Worm (Caenorhabditis elegans) whole organism, young adult: ENCODE results near the gene F29B9.7.

Experiments used
- B0035.1 ChIP-seq: sonication (generic microtip); optimal IDR thresholded peaks from 2 replicates; lab custom pipeline; 2016; ENCODE audit warnings: missing genetic modification characterization, mild to moderate bottlenecking, missing compliant biosample characterization, missing genotype, missing genetic modification reagents
- B0336.3 ChIP-seq: fragments of 200-800 bp; sonication (Bioruptor generic); IDR thresholded peaks from 2 replicates; pipeline ENCODE4 v1.3.6; 2022; ENCODE audit warnings: missing genetic modification characterization, missing compliant biosample characterization
- C06A6.2 ChIP-seq: fragments of 200-800 bp; sonication (Bioruptor generic); conservative IDR thresholded peaks from 2 replicates; pipeline ENCODE4 v1.3.6; 2022; ENCODE audit warnings: missing genetic modification characterization, missing compliant biosample characterization
- F33H1.4 ChIP-seq: fragments of 200-800 bp; sonication (Bioruptor generic); IDR thresholded peaks from 2 replicates; pipeline ENCODE4 v1.3.6; 2022; ENCODE audit warnings: missing genetic modification reagents, missing genetic modification characterization, missing compliant biosample characterization
- F37B4.10 ChIP-seq: fragments of 200-800 bp; sonication (Bioruptor generic); IDR thresholded peaks from 2 replicates; pipeline ENCODE4 v1.3.6; 2022; ENCODE audit warnings: missing genetic modification characterization, missing compliant biosample characterization
- F39B2.1 ChIP-seq: fragments of 200-800 bp; sonication (Bioruptor generic); IDR thresholded peaks from 2 replicates; pipeline ENCODE4 v1.3.6; 2022; ENCODE audit warnings: missing genetic modification reagents, missing genetic modification characterization, missing compliant biosample characterization
- F55B11.4 ChIP-seq: sonication (generic microtip); optimal IDR thresholded peaks from 2 replicates; lab custom pipeline; 2016; ENCODE audit warnings: missing compliant biosample characterization, missing genetic modification characterization, borderline replicate concordance; ENCODE audit not compliant: insufficient read depth
- K12H6.12 ChIP-seq: fragments of 200-800 bp; sonication (Bioruptor generic); optimal IDR thresholded peaks from 2 replicates; lab custom pipeline; 2018; ENCODE audit warnings: mild to moderate bottlenecking, missing genetic modification characterization, missing compliant biosample characterization
- Y67H2A.10 ChIP-seq: fragments of 200-800 bp; sonication (Bioruptor generic); conservative IDR thresholded peaks from 2 replicates; pipeline ENCODE4 v1.3.6; 2022; ENCODE audit warnings: missing genetic modification reagents, missing genetic modification characterization, missing compliant biosample characterization
- Y95B8A.8 ChIP-seq: fragments of 200-800 bp; sonication (Bioruptor generic); IDR thresholded peaks from 2 replicates; pipeline ENCODE4 v1.3.6; 2022; ENCODE audit warnings: missing genetic modification reagents, missing genetic modification characterization, missing compliant biosample characterization
- aptf-3 ChIP-seq: fragments of 200-800 bp; sonication (Bioruptor generic); IDR thresholded peaks from 2 replicates; pipeline ENCODE4 v1.3.6; 2022; ENCODE audit warnings: missing genetic modification characterization, missing compliant biosample characterization
- attf-5 ChIP-seq: fragments of 200-800 bp; sonication (Bioruptor generic); optimal IDR thresholded peaks from 2 replicates; lab custom pipeline; 2018; ENCODE audit warnings: mild to moderate bottlenecking, missing genetic modification characterization, missing compliant biosample characterization
- cebp-1 ChIP-seq, 2 experiments: fragments of 200-800 bp in 1 of 2; sonication (Bioruptor generic) in 1 of 2; sonication (generic microtip) in 1 of 2; IDR thresholded peaks in 1 of 2; optimal IDR thresholded peaks in 1 of 2; 2 replicates each; pipeline versions ENCODE4 v1.3.6 to Lab custom; 2017 to 2022; ENCODE audit warnings: missing compliant biosample characterization in 2 of 2, missing genetic modification characterization in 2 of 2, mild to moderate bottlenecking in 1 of 2, missing genetic modification reagents in 1 of 2, moderate library complexity in 1 of 2
- ceh-100 ChIP-seq: fragments of 200-800 bp; sonication (Bioruptor generic); IDR thresholded peaks from 2 replicates; pipeline ENCODE4 v1.3.6; 2022; ENCODE audit warnings: missing genetic modification reagents, missing genetic modification characterization, missing compliant biosample characterization
- chd-7 ChIP-seq: sonication (generic microtip); optimal IDR thresholded peaks from 2 replicates; lab custom pipeline; 2016; ENCODE audit warnings: mild to moderate bottlenecking, missing genetic modification characterization, moderate library complexity, missing compliant biosample characterization
- dox-1 ChIP-seq: fragments of 200-800 bp; sonication (Bioruptor generic); IDR thresholded peaks from 2 replicates; pipeline ENCODE4 v1.3.6; 2022; ENCODE audit warnings: missing genetic modification reagents, missing genetic modification characterization, missing compliant biosample characterization
- dpff-1 ChIP-seq: sonication (generic microtip); optimal IDR thresholded peaks from 2 replicates; lab custom pipeline; 2017; ENCODE audit warnings: mild to moderate bottlenecking, missing genetic modification characterization, missing compliant biosample characterization
- efl-1 ChIP-seq: fragments of 150-350 bp; optimal IDR thresholded peaks from 2 replicates; lab custom pipeline; 2014; ENCODE audit warnings: missing biosample characterization, missing genetic modification reagents, missing genetic modification characterization
- egl-44 ChIP-seq: fragments of 200-800 bp; sonication (Bioruptor generic); IDR thresholded peaks from 2 replicates; pipeline ENCODE4 v1.3.6; 2022; ENCODE audit warnings: missing genetic modification reagents, missing genetic modification characterization, missing compliant biosample characterization
- fkh-3 ChIP-seq: sonication (generic microtip); optimal IDR thresholded peaks from 2 replicates; lab custom pipeline; 2016; ENCODE audit warnings: mild to moderate bottlenecking, missing genetic modification characterization, missing compliant biosample characterization
- gei-17 ChIP-seq: fragments of 200-800 bp; sonication (Bioruptor generic); optimal IDR thresholded peaks from 2 replicates; lab custom pipeline; 2018; ENCODE audit warnings: mild to moderate bottlenecking, missing genetic modification characterization, missing compliant biosample characterization
- hlh-12 ChIP-seq: sonication (generic microtip); optimal IDR thresholded peaks from 2 replicates; lab custom pipeline; 2016; ENCODE audit warnings: missing genetic modification characterization, missing compliant biosample characterization
- hmg-20 ChIP-seq: fragments of 200-800 bp; sonication (Bioruptor generic); IDR thresholded peaks from 2 replicates; pipeline ENCODE4 v1.3.6; 2022; ENCODE audit warnings: missing genetic modification reagents, missing genetic modification characterization, missing compliant biosample characterization
- hsf-1 ChIP-seq: fragments of 200-800 bp; sonication (Bioruptor generic); IDR thresholded peaks from 2 replicates; pipeline ENCODE4 v1.3.6; 2022; ENCODE audit warnings: missing genetic modification reagents, missing genetic modification characterization, missing compliant biosample characterization
- lag-1 ChIP-seq: fragments of 200-800 bp; sonication (Bioruptor generic); IDR thresholded peaks from 2 replicates; pipeline ENCODE4 v1.3.6; 2022; ENCODE audit warnings: missing genetic modification reagents, missing genetic modification characterization, missing compliant biosample characterization
- let-607 ChIP-seq, 2 experiments: fragments of 200-800 bp in 1 of 2; sonication (Bioruptor generic) in 1 of 2; sonication (generic microtip) in 1 of 2; optimal IDR thresholded peaks; 2 replicates each; lab custom pipeline; 2016 to 2018; ENCODE audit warnings: mild to moderate bottlenecking in 2 of 2, missing compliant biosample characterization in 2 of 2, missing genetic modification characterization in 2 of 2, moderate library complexity in 2 of 2, missing genotype in 1 of 2
- lin-26 ChIP-seq: fragments of 200-800 bp; sonication (Bioruptor generic); IDR thresholded peaks from 2 replicates; pipeline ENCODE4 v1.3.6; 2022; ENCODE audit warnings: missing genetic modification reagents, missing genetic modification characterization, missing compliant biosample characterization
- lin-54 ChIP-seq: fragments of 200-800 bp; sonication (Bioruptor generic); optimal IDR thresholded peaks from 2 replicates; lab custom pipeline; 2018; ENCODE audit warnings: mild to moderate bottlenecking, missing genetic modification characterization, missing compliant biosample characterization
- nfya-2 ChIP-seq: fragments of 200-800 bp; sonication (Bioruptor generic); IDR thresholded peaks from 2 replicates; pipeline ENCODE4 v1.3.6; 2022; ENCODE audit warnings: missing genetic modification reagents, missing genetic modification characterization, missing compliant biosample characterization
- repo-1 ChIP-seq: sonication (generic microtip); optimal IDR thresholded peaks from 2 replicates; lab custom pipeline; 2017; ENCODE audit warnings: mild to moderate bottlenecking, missing genetic modification characterization, missing compliant biosample characterization
- sea-2 ChIP-seq: fragments of 200-800 bp; sonication (Bioruptor generic); IDR thresholded peaks from 2 replicates; pipeline ENCODE4 v1.3.6; 2022; ENCODE audit warnings: missing genetic modification characterization, missing compliant biosample characterization
- snpc-3.4 ChIP-seq: sonication (generic microtip); optimal IDR thresholded peaks from 2 replicates; lab custom pipeline; 2017; ENCODE audit warnings: missing genetic modification characterization, mild to moderate bottlenecking, missing compliant biosample characterization, antibody characterized with exemption, moderate library complexity, missing genotype, missing genetic modification reagents
- snpc-4 ChIP-seq, 5 experiments: fragments of 150-350 bp in 1 of 5; sonication (generic microtip) in 4 of 5; optimal IDR thresholded peaks; 2 replicates each; lab custom pipeline; 2014 to 2018; ENCODE audit warnings: missing genetic modification characterization in 5 of 5, missing biosample characterization in 3 of 5, antibody characterized with exemption in 2 of 5, mild to moderate bottlenecking in 2 of 5, missing compliant biosample characterization in 2 of 5, missing genotype in 2 of 5, moderate library complexity in 2 of 5, missing genetic modification reagents in 1 of 5
- sptf-2 ChIP-seq: fragments of 200-800 bp; sonication (Bioruptor generic); optimal IDR thresholded peaks from 2 replicates; lab custom pipeline; 2018; ENCODE audit warnings: mild to moderate bottlenecking, missing genetic modification characterization, missing compliant biosample characterization
- tlf-1 ChIP-seq: fragments of 200-800 bp; sonication (Bioruptor generic); optimal IDR thresholded peaks from 2 replicates; lab custom pipeline; 2018; ENCODE audit warnings: mild to moderate bottlenecking, missing genetic modification characterization, missing compliant biosample characterization
- unc-62 ChIP-seq: fragments of 150-350 bp; optimal IDR thresholded peaks from 2 replicates; lab custom pipeline; 2014; ENCODE audit warnings: missing biosample characterization, missing genetic modification reagents, missing genetic modification characterization
- zfh-2 ChIP-seq: fragments of 200-800 bp; sonication (Bioruptor generic); conservative IDR thresholded peaks from 2 replicates; pipeline ENCODE4 v1.3.6; 2022; ENCODE audit warnings: missing genetic modification reagents, missing genetic modification characterization, missing compliant biosample characterization
- ztf-18 ChIP-seq: sonication (generic microtip); optimal IDR thresholded peaks from 2 replicates; lab custom pipeline; 2016; ENCODE audit warnings: missing genotype, mild to moderate bottlenecking, missing genetic modification characterization, missing compliant biosample characterization
- ztf-26 ChIP-seq: sonication (generic microtip); optimal IDR thresholded peaks from 2 replicates; lab custom pipeline; 2017; ENCODE audit warnings: missing genetic modification characterization, missing compliant biosample characterization
- ztf-28 ChIP-seq: fragments of 200-800 bp; sonication (Bioruptor generic); IDR thresholded peaks from 2 replicates; pipeline ENCODE4 v1.3.6; 2022; ENCODE audit warnings: missing genetic modification reagents, missing genetic modification characterization, missing compliant biosample characterization

F29B9.7 gene

DNA sequence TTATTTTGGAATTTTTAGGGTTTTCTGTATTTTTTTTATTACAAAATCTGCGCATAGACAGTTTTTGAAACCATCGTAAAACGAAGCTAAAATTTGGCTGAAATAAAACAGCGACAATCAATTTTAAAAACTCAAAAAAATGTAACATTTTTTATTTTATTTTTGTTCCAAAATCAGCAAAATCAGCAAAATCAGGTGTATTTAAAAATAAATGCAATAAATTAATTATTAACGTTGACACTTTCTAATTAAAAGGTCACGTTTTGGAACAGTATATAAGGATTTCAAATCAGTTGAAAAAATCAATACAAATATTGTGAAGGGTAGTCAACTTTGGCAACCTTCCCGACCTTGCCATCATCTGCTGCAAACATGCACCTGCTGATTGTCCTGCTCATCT lies 16.2 kb upstream of the F29B9.7 start, which contains the start of gene R105.1:
R105.1 (plus strand) TSS at position 301 of the 400 bp plus-strand sequence.
- TF ChIP-seq repo-1 (tag; lab: Kevin White, UChicago) (no peak), tlf-1 (GFP tag; lab: Kevin White, UChicago) (no peak), ztf-18 (tag; lab: Kevin White, UChicago) (no peak), hlh-12 (no peak), zfh-2 (GFP tag; lab: Robert Waterston, UW) (no peak), hmg-20 (GFP tag; lab: Robert Waterston, UW) (no peak), snpc-4 (GFP tag; optimal IDR thresholded peaks at IDR 0.05; lab: Kevin White, UChicago) (no peak), snpc-4 (tag; optimal IDR thresholded peaks at IDR 0.05; lab: Kevin White, UChicago) (no peak), egl-44 (no peak), unc-62 (GFP tag; lab: Kevin White, UChicago) (no peak), C06A6.2 (GFP tag; lab: Robert Waterston, UW) (no peak), Y95B8A.8 (GFP tag; lab: Robert Waterston, UW) (no peak), lag-1 (GFP tag; lab: Robert Waterston, UW) (no peak), attf-5 (no peak), nfya-2 (GFP tag; lab: Robert Waterston, UW) (no peak)

DNA sequence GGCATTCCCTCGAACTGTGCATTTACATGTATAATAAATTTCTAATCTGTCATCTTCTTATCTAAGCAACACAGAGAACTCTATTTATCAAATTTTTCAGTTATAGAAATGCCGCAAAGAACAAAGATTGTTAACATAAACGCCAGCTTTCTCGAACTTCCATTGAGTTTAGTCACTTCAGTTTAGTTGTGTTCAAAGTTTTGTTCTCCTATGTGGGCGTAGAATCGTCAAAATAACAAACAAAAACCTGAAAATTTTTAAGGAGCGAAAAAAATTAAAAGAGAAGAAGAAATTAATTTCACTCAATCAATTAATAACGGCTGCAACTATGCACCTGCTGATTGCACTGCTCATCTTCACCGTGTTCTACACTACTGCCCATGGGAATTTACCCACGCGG lies 13.6 kb upstream of the F29B9.7 start, which contains the start of gene R105.5:
R105.5 (plus strand) TSS at position 301 of the 400 bp plus-strand sequence.
- TF ChIP-seq cebp-1 (GFP tag; IDR thresholded peaks at IDR 0.05; lab: Robert Waterston, UW) (no peak), cebp-1 (tag; optimal IDR thresholded peaks at IDR 0.05; lab: Kevin White, UChicago) (no peak), K12H6.12 (no peak), lin-54 (GFP tag; lab: Kevin White, UChicago) (no peak), efl-1 (GFP tag; lab: Kevin White, UChicago) (no peak), Y67H2A.10 (no peak), F55B11.4 (tag; lab: Kevin White, UChicago) (no peak), B0336.3 (GFP tag; lab: Robert Waterston, UW) (no peak), let-607 (tag; optimal IDR thresholded peaks at IDR 0.05; lab: Kevin White, UChicago) (no peak), sptf-2 (no peak), dox-1 (no peak), hsf-1 (GFP tag; lab: Robert Waterston, UW) (no peak), F37B4.10 (GFP tag; lab: Robert Waterston, UW) (no peak), ztf-26 (no peak), hlh-12 (no peak), dpff-1 (no peak), chd-7 (tag; lab: Kevin White, UChicago) (no peak), B0035.1 (tag; lab: Kevin White, UChicago) (no peak)

DNA sequence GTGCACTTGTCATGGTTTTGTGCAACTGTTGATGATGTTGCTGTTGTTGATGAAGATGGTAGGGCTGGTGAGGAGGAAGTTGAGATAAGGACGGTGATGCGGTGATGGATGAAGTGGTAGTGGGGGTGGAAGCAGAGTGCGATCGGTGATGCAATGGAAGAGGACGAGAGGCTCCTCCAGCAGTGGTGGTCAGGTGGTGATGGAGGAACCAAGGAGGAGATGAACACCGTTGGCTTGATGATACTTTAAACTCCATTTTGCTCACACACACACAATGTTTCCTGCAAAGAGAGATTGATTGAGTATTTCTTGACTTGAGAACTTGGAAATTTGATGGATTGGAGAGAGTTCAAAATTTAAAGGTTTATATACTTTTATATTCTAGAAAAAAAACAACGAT lies 11.7 kb upstream of the F29B9.7 start, which contains the start of gene F19C7.8:
F19C7.8 (minus strand) TSS at position 256 of the 400 bp plus-strand sequence.
- TF ChIP-seq sea-2 (GFP tag; lab: Robert Waterston, UW), result no peak
- no peak for TF ChIP-seq fkh-3 (tag; lab: Kevin White, UChicago)
- TF ChIP-seq F33H1.4, result no peak
- no peak for TF ChIP-seq F39B2.1 (GFP tag; lab: Robert Waterston, UW)
- no peak for TF ChIP-seq aptf-3
- TF ChIP-seq lin-26 (GFP tag; lab: Robert Waterston, UW), result 0 out of 2 replicates have a peak, but pooled peaks have one; percentile 13
- TF ChIP-seq ceh-100 (GFP tag; lab: Robert Waterston, UW), result no peak
- 0 out of 2 replicates have a peak, but pooled peaks have one; percentile 41 for TF ChIP-seq ztf-28 (GFP tag; lab: Robert Waterston, UW)
- no peak for TF ChIP-seq gei-17 (GFP tag; lab: Kevin White, UChicago)
- TF ChIP-seq snpc-3.4 (tag; lab: Kevin White, UChicago), result no peak
